Worm (Caenorhabditis elegans) whole organism, L4 larva: ENCODE results near the gene F53A3.1.

Source experiments
- F26F4.8 ChIP-seq: fragments of 200-800 bp; sonication (Bioruptor generic); conservative IDR thresholded peaks from 2 replicates; pipeline ENCODE4 v1.3.6; 2022; ENCODE audit warnings: missing genetic modification characterization, missing compliant biosample characterization
- F37D6.2 ChIP-seq: sonication (generic microtip); optimal IDR thresholded peaks from 2 replicates; lab custom pipeline; 2016; ENCODE audit warnings: mild to moderate bottlenecking, missing genetic modification characterization, missing compliant biosample characterization
- F44E2.7 ChIP-seq: fragments of 200-800 bp; sonication (Bioruptor generic); IDR thresholded peaks from 2 replicates; pipeline ENCODE4 v2.1.2; 2022; ENCODE audit warnings: missing genetic modification characterization, missing compliant biosample characterization
- T20F7.1 ChIP-seq: fragments of 200-800 bp; sonication (Bioruptor generic); optimal IDR thresholded peaks from 2 replicates; lab custom pipeline; 2018; ENCODE audit warnings: mild to moderate bottlenecking, missing genetic modification characterization, missing compliant biosample characterization
- T26A8.4 ChIP-seq: fragments of 200-800 bp; sonication (Bioruptor generic); IDR thresholded peaks from 2 replicates; pipeline ENCODE4 v1.3.6; 2022; ENCODE audit warnings: missing genetic modification characterization, missing compliant biosample characterization
- ZK337.2 ChIP-seq: fragments of 200-800 bp; sonication (Bioruptor generic); IDR thresholded peaks from 2 replicates; pipeline ENCODE4 v1.3.6; 2022; ENCODE audit warnings: missing genetic modification reagents, missing genetic modification characterization, missing compliant biosample characterization
- aha-1 ChIP-seq: fragments of 150-350 bp; peaks from one replicate; lab custom pipeline; 2014; ENCODE audit warnings: missing biosample characterization, missing genetic modification characterization
- aly-2 ChIP-seq: sonication (generic microtip); optimal IDR thresholded peaks from 2 replicates; lab custom pipeline; 2018; ENCODE audit warnings: missing biosample characterization, missing genetic modification characterization
- arid-1 ChIP-seq: fragments of 200-800 bp; sonication (Bioruptor generic); conservative IDR thresholded peaks from 2 replicates; pipeline ENCODE4 v1.3.6; 2022; ENCODE audit warnings: missing genetic modification reagents, missing genetic modification characterization, missing compliant biosample characterization
- ceh-20 ChIP-seq: fragments of 200-800 bp; sonication (Bioruptor generic); IDR thresholded peaks from 2 replicates; pipeline ENCODE4 v1.3.6; 2022; ENCODE audit warnings: missing genetic modification reagents, missing genetic modification characterization, missing compliant biosample characterization
- ceh-28 ChIP-seq: fragments of 150-350 bp; optimal IDR thresholded peaks from 2 replicates; lab custom pipeline; 2014; ENCODE audit warnings: missing biosample characterization, missing genetic modification reagents, missing genetic modification characterization
- ceh-32 ChIP-seq: sonication (generic microtip); optimal IDR thresholded peaks from 2 replicates; lab custom pipeline; 2016; ENCODE audit warnings: mild to moderate bottlenecking, missing genetic modification characterization, missing compliant biosample characterization; ENCODE audit not compliant: poor library complexity
- ceh-44 ChIP-seq: fragments of 200-800 bp; sonication (Bioruptor generic); IDR thresholded peaks from 2 replicates; pipeline ENCODE4 v1.3.6; 2022; ENCODE audit warnings: missing genetic modification reagents, missing genetic modification characterization, missing compliant biosample characterization
- ceh-62 ChIP-seq: sonication (generic microtip); optimal IDR thresholded peaks from 2 replicates; lab custom pipeline; 2017; ENCODE audit warnings: missing biosample characterization, missing genetic modification characterization
- ces-1 ChIP-seq: fragments of 150-350 bp; sonication (generic microtip); optimal IDR thresholded peaks from 4 replicates; lab custom pipeline; 2014; ENCODE audit warnings: missing biosample characterization, missing genetic modification reagents, missing genetic modification characterization
- cey-2 ChIP-seq: sonication (generic microtip); optimal IDR thresholded peaks from 3 replicates; lab custom pipeline; 2017; ENCODE audit warnings: missing genetic modification characterization, mild to moderate bottlenecking, missing compliant biosample characterization, antibody characterized with exemption, borderline replicate concordance; ENCODE audit not compliant: insufficient read depth
- ctbp-1 ChIP-seq: fragments of 200-800 bp; sonication (Bioruptor generic); IDR thresholded peaks from 2 replicates; pipeline ENCODE4 v1.3.6; 2022; ENCODE audit warnings: missing genetic modification reagents, missing genetic modification characterization, missing compliant biosample characterization
- daf-8 ChIP-seq: fragments of 200-800 bp; sonication (Bioruptor generic); IDR thresholded peaks from 2 replicates; pipeline ENCODE4 v1.3.6; 2022; ENCODE audit warnings: missing genetic modification characterization, missing compliant biosample characterization
- dmd-9 ChIP-seq: fragments of 200-800 bp; sonication (Bioruptor generic); IDR thresholded peaks from 2 replicates; pipeline ENCODE4 v1.3.6; 2022; ENCODE audit warnings: missing genetic modification reagents, missing genetic modification characterization, missing compliant biosample characterization
- dpl-1 ChIP-seq: fragments of 150-350 bp; optimal IDR thresholded peaks from 2 replicates; lab custom pipeline; 2014; ENCODE audit warnings: missing biosample characterization, missing genetic modification reagents, missing genetic modification characterization
- duxl-1 ChIP-seq: sonication (generic microtip); optimal IDR thresholded peaks from 2 replicates; lab custom pipeline; 2016; ENCODE audit warnings: mild to moderate bottlenecking, missing genetic modification characterization, moderate library complexity, missing compliant biosample characterization; ENCODE audit not compliant: poor library complexity
- dve-1 ChIP-seq: sonication (generic microtip); optimal IDR thresholded peaks from 2 replicates; lab custom pipeline; 2017; ENCODE audit warnings: antibody characterized with exemption, mild to moderate bottlenecking, missing genetic modification characterization, missing compliant biosample characterization; ENCODE audit not compliant: insufficient read depth
- egl-27 ChIP-seq: sonication (generic microtip); optimal IDR thresholded peaks from 3 replicates; lab custom pipeline; 2017; ENCODE audit warnings: missing biosample characterization, missing genetic modification reagents, missing genetic modification characterization
- egl-43 ChIP-seq: fragments of 200-800 bp; sonication (Bioruptor generic); IDR thresholded peaks from 2 replicates; pipeline ENCODE4 v1.3.6; 2022; ENCODE audit warnings: missing genetic modification reagents, missing genetic modification characterization, missing compliant biosample characterization
- fkh-10 ChIP-seq: fragments of 150-350 bp; optimal IDR thresholded peaks from 2 replicates; lab custom pipeline; 2014; ENCODE audit warnings: missing biosample characterization, missing genetic modification reagents, missing genetic modification characterization
- gei-8 ChIP-seq: fragments of 200-800 bp; sonication (Bioruptor generic); optimal IDR thresholded peaks from 2 replicates; lab custom pipeline; 2018; ENCODE audit warnings: mild to moderate bottlenecking, missing genetic modification characterization, missing compliant biosample characterization
- jun-1 ChIP-seq: fragments of 150-350 bp; optimal IDR thresholded peaks from 2 replicates; lab custom pipeline; 2014; ENCODE audit warnings: missing biosample characterization, missing genetic modification reagents, missing genetic modification characterization
- lin-1 ChIP-seq: fragments of 200-800 bp; sonication (Bioruptor generic); IDR thresholded peaks from 2 replicates; pipeline ENCODE4 v1.3.6; 2022; ENCODE audit warnings: missing genetic modification reagents, missing genetic modification characterization, missing compliant biosample characterization
- lin-29 ChIP-seq: fragments of 200-800 bp; sonication (Bioruptor generic); IDR thresholded peaks from 2 replicates; pipeline ENCODE4 v1.3.6; 2022; ENCODE audit warnings: missing genetic modification reagents, missing genetic modification characterization, missing compliant biosample characterization
- lin-38 ChIP-seq: fragments of 200-800 bp; sonication (Bioruptor generic); IDR thresholded peaks from 2 replicates; pipeline ENCODE4 v1.3.6; 2022; ENCODE audit warnings: missing genetic modification reagents, missing genetic modification characterization, missing compliant biosample characterization
- lir-3 ChIP-seq: sonication (generic microtip); optimal IDR thresholded peaks from 2 replicates; lab custom pipeline; 2016; ENCODE audit warnings: mild to moderate bottlenecking, missing genetic modification characterization, missing compliant biosample characterization
- mdt-29 ChIP-seq: fragments of 200-800 bp; sonication (Bioruptor generic); IDR thresholded peaks from 2 replicates; pipeline ENCODE4 v1.3.6; 2022; ENCODE audit warnings: missing genetic modification reagents, missing genetic modification characterization, missing compliant biosample characterization
- mxl-2 ChIP-seq: fragments of 200-800 bp; sonication (Bioruptor generic); conservative IDR thresholded peaks from 2 replicates; pipeline ENCODE4 v1.3.6; 2022; ENCODE audit warnings: missing genetic modification reagents, missing genetic modification characterization, missing compliant biosample characterization
- mxl-3 ChIP-seq: fragments of 200-800 bp; sonication (Bioruptor generic); optimal IDR thresholded peaks from 2 replicates; lab custom pipeline; 2018; ENCODE audit warnings: mild to moderate bottlenecking, missing genetic modification characterization, missing compliant biosample characterization
- nhr-102 ChIP-seq: sonication (generic microtip); optimal IDR thresholded peaks from 2 replicates; lab custom pipeline; 2016; ENCODE audit warnings: mild to moderate bottlenecking, missing genetic modification characterization, moderate library complexity, missing compliant biosample characterization
- nhr-11 ChIP-seq: fragments of 150-350 bp; optimal IDR thresholded peaks from 2 replicates; lab custom pipeline; 2014; ENCODE audit warnings: missing biosample characterization, missing genetic modification characterization
- nhr-28 ChIP-seq: fragments of 150-350 bp; optimal IDR thresholded peaks from 2 replicates; lab custom pipeline; 2014; ENCODE audit warnings: missing biosample characterization, missing genetic modification characterization
- nhr-42 ChIP-seq: fragments of 200-800 bp; sonication (Bioruptor generic); IDR thresholded peaks from 2 replicates; pipeline ENCODE4 v1.3.6; 2022; ENCODE audit warnings: missing genetic modification characterization, missing compliant biosample characterization
- nhr-6 ChIP-seq: fragments of 150-350 bp; optimal IDR thresholded peaks from 2 replicates; lab custom pipeline; 2014; ENCODE audit warnings: missing biosample characterization, missing genetic modification characterization
- nhr-76 ChIP-seq: fragments of 150-350 bp; optimal IDR thresholded peaks from 2 replicates; lab custom pipeline; 2014; ENCODE audit warnings: missing biosample characterization, missing genetic modification characterization
- pqm-1 ChIP-seq: sonication (generic microtip); optimal IDR thresholded peaks from 2 replicates; lab custom pipeline; 2017; ENCODE audit warnings: missing biosample characterization, missing genetic modification characterization
- rbr-2 ChIP-seq: sonication (generic microtip); optimal IDR thresholded peaks from 2 replicates; lab custom pipeline; 2016; ENCODE audit warnings: missing genotype, missing genetic modification characterization, missing compliant biosample characterization
- saeg-2 ChIP-seq: fragments of 200-800 bp; sonication (Bioruptor generic); IDR thresholded peaks from 2 replicates; pipeline ENCODE4 v1.3.6; 2022; ENCODE audit warnings: missing genetic modification reagents, missing genetic modification characterization, missing compliant biosample characterization
- sdz-12 ChIP-seq: fragments of 200-800 bp; sonication (Bioruptor generic); optimal IDR thresholded peaks from 2 replicates; lab custom pipeline; 2018; ENCODE audit warnings: mild to moderate bottlenecking, missing genetic modification characterization, missing compliant biosample characterization
- set-16 ChIP-seq: fragments of 200-800 bp; sonication (Bioruptor generic); IDR thresholded peaks from 2 replicates; pipeline ENCODE4 v1.3.6; 2022; ENCODE audit warnings: missing genetic modification reagents, missing genetic modification characterization, missing compliant biosample characterization
- spr-3 ChIP-seq: fragments of 200-800 bp; sonication (Bioruptor generic); optimal IDR thresholded peaks from 2 replicates; lab custom pipeline; 2018; ENCODE audit warnings: mild to moderate bottlenecking, missing genetic modification characterization, missing compliant biosample characterization
- tag-97 ChIP-seq: fragments of 200-800 bp; sonication (Bioruptor generic); IDR thresholded peaks from 2 replicates; pipeline ENCODE4 v1.3.6; 2022; ENCODE audit warnings: missing genetic modification characterization, missing compliant biosample characterization
- zfp-2 ChIP-seq: sonication (generic microtip); optimal IDR thresholded peaks from 2 replicates; lab custom pipeline; 2016; ENCODE audit warnings: mild to moderate bottlenecking, missing genetic modification characterization, missing compliant biosample characterization

Gene F53A3.1

ce11 chrIII:1925786-1926185, 17.7 kb downstream of the F53A3.1 start:
- no peak for TF ChIP-seq zfp-2 (tag; lab: Kevin White, UChicago)
- no peak for TF ChIP-seq lin-38 (GFP tag; lab: Robert Waterston, UW)
- TF ChIP-seq set-16: peak; percentile 19; the same call in 1 of the 2 replicates
- peak; percentile 91 for TF ChIP-seq aha-1 (tag; lab: Kevin White, UChicago)
- TF ChIP-seq, all 104 proteins: peak for 2

DNA sequence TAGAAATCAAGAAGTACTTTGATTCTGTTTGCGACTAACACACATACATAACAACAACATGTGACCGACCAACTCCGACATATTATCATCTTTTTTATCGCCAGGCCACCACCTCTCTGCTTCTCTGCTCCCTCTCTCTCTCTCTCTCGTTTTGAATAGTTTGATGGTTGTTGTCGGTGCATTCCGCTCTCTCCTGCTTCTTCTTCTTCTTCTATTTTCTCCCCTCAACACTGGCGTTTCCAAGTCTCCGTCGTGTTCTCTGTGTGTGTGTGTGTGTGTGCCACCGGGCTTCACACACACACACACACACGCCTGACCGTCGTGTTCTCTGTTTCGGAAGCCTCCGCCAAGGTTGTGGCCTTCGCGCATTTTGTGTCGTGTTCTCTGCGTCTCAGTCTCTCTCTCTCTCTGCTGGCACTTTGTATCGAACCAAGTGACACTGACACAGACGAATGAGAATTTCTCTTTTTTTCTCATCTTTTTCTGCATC, 18.3 kb downstream of the F53A3.1 start:
- TF ChIP-seq F44E2.7 (GFP tag; lab: Robert Waterston, UW) (no peak), ceh-28 (peak; percentile 56), T20F7.1 (GFP tag; lab: Kevin White, UChicago) (peak; percentile 89), mxl-2 (GFP tag; lab: Robert Waterston, UW) (peak; percentile 64; the same call in 1 of the 2 replicates), tag-97 (GFP tag; lab: Robert Waterston, UW) (no peak), nhr-76 (peak; percentile 89), jun-1 (tag; lab: Kevin White, UChicago) (peak; percentile 93), dpl-1 (peak; percentile 79), fkh-10 (GFP tag; lab: Kevin White, UChicago) (peak; percentile 76), lir-3 (tag; lab: Kevin White, UChicago) (peak; percentile 50), dve-1 (tag; lab: Kevin White, UChicago) (peak; percentile 99), ceh-32 (peak; percentile 75), cey-2 (tag; lab: Kevin White, UChicago) (peak; percentile 95), lin-1 (GFP tag; lab: Robert Waterston, UW) (peak; percentile 94), duxl-1 (tag; lab: Kevin White, UChicago) (peak; percentile 73), ceh-20 (GFP tag; lab: Robert Waterston, UW) (peak; percentile 97), pqm-1 (tag; lab: Kevin White, UChicago) (peak; percentile 71), nhr-11 (tag; lab: Kevin White, UChicago) (peak; percentile 93), lin-38 (GFP tag; lab: Robert Waterston, UW) (peak; percentile 73; the same call in 1 of the 2 replicates), T26A8.4 (GFP tag; lab: Robert Waterston, UW) (peak; percentile 89), nhr-102 (tag; lab: Kevin White, UChicago) (peak; percentile 97), ceh-44 (GFP tag; lab: Robert Waterston, UW) (no peak), saeg-2 (GFP tag; lab: Robert Waterston, UW) (peak; percentile 97), dmd-9 (GFP tag; lab: Robert Waterston, UW) (0 out of 2 replicates have a peak, but pooled peaks have one; percentile 56), egl-43 (GFP tag; lab: Robert Waterston, UW) (peak; percentile 85), nhr-6 (tag; lab: Kevin White, UChicago) (peak; percentile 93), F37D6.2 (tag; lab: Kevin White, UChicago) (peak; percentile 87), arid-1 (GFP tag; lab: Robert Waterston, UW) (peak; percentile 75; the same call in 1 of the 2 replicates), ceh-62 (tag; lab: Kevin White, UChicago) (no peak), mdt-29 (GFP tag; lab: Robert Waterston, UW) (peak; percentile 89), aly-2 (no peak), nhr-28 (peak; percentile 97), F26F4.8 (no peak), lin-29 (GFP tag; lab: Robert Waterston, UW) (peak; percentile 87), rbr-2 (peak; percentile 96), ctbp-1 (GFP tag; lab: Robert Waterston, UW) (peak; percentile 96), sdz-12 (GFP tag; lab: Kevin White, UChicago) (no peak), egl-27 (tag; lab: Kevin White, UChicago) (peak; percentile 99), nhr-42 (peak; percentile 72), daf-8 (GFP tag; lab: Robert Waterston, UW) (no peak), spr-3 (GFP tag; lab: Kevin White, UChicago) (peak; percentile 80), ces-1 (GFP tag; lab: Kevin White, UChicago) (no peak), gei-8 (GFP tag; lab: Kevin White, UChicago) (peak; percentile 99), ZK337.2 (GFP tag; lab: Robert Waterston, UW) (no peak), mxl-3 (GFP tag; lab: Kevin White, UChicago) (peak; percentile 95), zfp-2 (tag; lab: Kevin White, UChicago) (peak; percentile 61)
